Worm (Caenorhabditis elegans) whole organism, L3 larva: ENCODE measurements around the gene acs-11.
A peak's percentile ranks its signal among the peaks of the same experiment; 100 is the strongest.

Experiments
- R02D3.7 ChIP-seq: fragments of 150-350 bp; optimal IDR thresholded peaks from 2 replicates; lab custom pipeline; 2014; ENCODE audit warnings: missing biosample characterization, missing genetic modification characterization
- ama-1 ChIP-seq: fragments of 150-350 bp; optimal IDR thresholded peaks from 2 replicates; lab custom pipeline; 2018
- ceh-28 ChIP-seq: fragments of 150-350 bp; optimal IDR thresholded peaks from 2 replicates; lab custom pipeline; 2014; ENCODE audit warnings: missing biosample characterization, missing genetic modification reagents, missing genetic modification characterization
- ceh-82 ChIP-seq: fragments of 150-350 bp; optimal IDR thresholded peaks from 2 replicates; lab custom pipeline; 2014; ENCODE audit warnings: missing biosample characterization, missing genetic modification characterization
- ceh-9 ChIP-seq: sonication (generic microtip); optimal IDR thresholded peaks from 2 replicates; lab custom pipeline; 2018; ENCODE audit warnings: missing biosample characterization, missing genetic modification characterization
- egl-5 ChIP-seq: fragments of 150-350 bp; optimal IDR thresholded peaks from 2 replicates; lab custom pipeline; 2017; ENCODE audit warnings: missing biosample characterization, missing genetic modification reagents, missing genetic modification characterization, inconsistent platforms
- elt-2 ChIP-seq: sonication (generic microtip); optimal IDR thresholded peaks from 2 replicates; lab custom pipeline; 2016; ENCODE audit warnings: missing genetic modification reagents, mild to moderate bottlenecking, missing genetic modification characterization, missing compliant biosample characterization
- fkh-10 ChIP-seq: sonication (generic microtip); optimal IDR thresholded peaks from 2 replicates; lab custom pipeline; 2017; ENCODE audit warnings: missing biosample characterization, missing genetic modification reagents, missing genetic modification characterization
- hmg-11 ChIP-seq: sonication (generic microtip); optimal IDR thresholded peaks from 2 replicates; lab custom pipeline; 2016; ENCODE audit warnings: missing genetic modification characterization, missing compliant biosample characterization
- jun-1 ChIP-seq: fragments of 150-350 bp; optimal IDR thresholded peaks from 2 replicates; lab custom pipeline; 2014; ENCODE audit warnings: missing biosample characterization, missing genetic modification reagents, missing genetic modification characterization
- lin-15B ChIP-seq: fragments of 150-350 bp; optimal IDR thresholded peaks from 2 replicates; lab custom pipeline; 2014; ENCODE audit warnings: missing biosample characterization, missing genetic modification characterization
- lin-39 ChIP-seq: fragments of 150-350 bp; optimal IDR thresholded peaks from 2 replicates; lab custom pipeline; 2018; ENCODE audit warnings: missing biosample characterization, missing genetic modification reagents, missing genetic modification characterization
- lsy-12 ChIP-seq: sonication (generic microtip); optimal IDR thresholded peaks from 2 replicates; lab custom pipeline; 2016; ENCODE audit warnings: mild to moderate bottlenecking, missing genetic modification characterization, missing compliant biosample characterization
- nfya-1 ChIP-seq: sonication (generic microtip); optimal IDR thresholded peaks from 2 replicates; lab custom pipeline; 2017; ENCODE audit warnings: missing genetic modification characterization, mild to moderate bottlenecking, missing compliant biosample characterization, antibody characterized with exemption, moderate library complexity; ENCODE audit not compliant: insufficient read depth
- nhr-23 ChIP-seq: fragments of 150-350 bp; optimal IDR thresholded peaks from 2 replicates; lab custom pipeline; 2014; ENCODE audit warnings: missing biosample characterization, missing genetic modification reagents, missing genetic modification characterization
- nhr-25 ChIP-seq: sonication (generic microtip); optimal IDR thresholded peaks from 2 replicates; lab custom pipeline; 2017; ENCODE audit warnings: missing biosample characterization, missing genetic modification characterization
- nhr-43 ChIP-seq: sonication (generic microtip); optimal IDR thresholded peaks from 2 replicates; lab custom pipeline; 2016; ENCODE audit warnings: mild to moderate bottlenecking, missing genetic modification characterization, missing compliant biosample characterization; ENCODE audit not compliant: poor library complexity, severe bottlenecking
- nhr-67 ChIP-seq: fragments of 150-350 bp; optimal IDR thresholded peaks from 2 replicates; lab custom pipeline; 2014; ENCODE audit warnings: missing biosample characterization, missing genetic modification characterization
- nhr-76 ChIP-seq: fragments of 150-350 bp; sonication (generic microtip); optimal IDR thresholded peaks from 5 replicates; lab custom pipeline; 2014; ENCODE audit warnings: missing biosample characterization, missing genetic modification characterization
- pha-4 ChIP-seq: fragments of 150-350 bp; optimal IDR thresholded peaks from 2 replicates; lab custom pipeline; 2014; ENCODE audit warnings: missing biosample characterization, missing genetic modification reagents, missing genetic modification characterization
- pqm-1 ChIP-seq: fragments of 150-350 bp; optimal IDR thresholded peaks from 2 replicates; lab custom pipeline; 2017; ENCODE audit warnings: missing biosample characterization, missing genetic modification characterization, inconsistent platforms
- sea-2 ChIP-seq: fragments of 150-350 bp; sonication (generic microtip); optimal IDR thresholded peaks from 4 replicates; lab custom pipeline; 2014; ENCODE audit warnings: missing biosample characterization, missing genetic modification reagents, missing genetic modification characterization
- skn-1 ChIP-seq: fragments of 150-350 bp; optimal IDR thresholded peaks from 2 replicates; lab custom pipeline; 2014; ENCODE audit warnings: missing biosample characterization, missing genetic modification characterization
- snpc-4 ChIP-seq: fragments of 150-350 bp; optimal IDR thresholded peaks from 2 replicates; lab custom pipeline; 2014; ENCODE audit warnings: missing biosample characterization, missing genetic modification characterization
- tbx-2 ChIP-seq: sonication (generic microtip); optimal IDR thresholded peaks from 2 replicates; lab custom pipeline; 2016; ENCODE audit warnings: mild to moderate bottlenecking, missing genetic modification characterization, missing compliant biosample characterization
- unc-39 ChIP-seq: sonication (generic microtip); optimal IDR thresholded peaks from 4 replicates; lab custom pipeline; 2017; ENCODE audit warnings: missing biosample characterization, missing genetic modification characterization
- zag-1 ChIP-seq: fragments of 150-350 bp; optimal IDR thresholded peaks from 2 replicates; lab custom pipeline; 2014; ENCODE audit warnings: missing biosample characterization, missing genetic modification characterization
- ztf-11 ChIP-seq: fragments of 150-350 bp; optimal IDR thresholded peaks from 2 replicates; lab custom pipeline; 2014; ENCODE audit warnings: missing biosample characterization, missing genetic modification characterization

acs-11 gene

DNA sequence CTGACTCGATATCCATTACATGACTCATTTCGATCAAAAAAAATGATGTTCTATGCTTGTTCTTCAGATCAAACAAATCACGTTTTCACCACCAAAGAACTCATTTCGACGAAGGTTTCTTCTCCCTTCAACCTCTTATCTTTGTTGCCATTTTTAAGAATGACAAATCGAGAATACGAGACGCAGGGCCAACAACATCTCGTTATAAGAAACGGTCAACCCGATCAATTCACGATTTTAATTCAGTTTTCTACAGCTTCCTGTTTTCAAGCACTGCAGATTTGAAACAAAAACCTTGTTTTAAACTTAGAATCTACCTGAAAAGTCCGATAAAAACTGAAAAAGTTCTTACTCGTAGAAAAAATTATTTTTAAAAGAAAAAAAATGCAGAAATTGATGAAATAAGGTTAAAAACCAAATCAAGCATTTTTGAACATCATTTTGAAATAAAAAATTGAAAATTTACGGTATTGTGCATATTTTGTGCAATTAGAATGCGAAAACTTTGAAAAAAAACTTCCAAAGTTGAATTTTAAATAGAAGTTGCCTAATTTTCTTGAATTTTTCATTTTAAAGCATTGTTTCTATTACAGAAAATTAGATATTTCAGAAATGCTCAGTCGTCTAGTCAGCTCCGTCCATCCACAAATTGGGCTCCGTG, at the start of gene acs-11:
Gene acs-11 (plus strand): TSS at position 611 of the 661 bp plus-strand sequence.
- TF ChIP-seq nhr-23 (tag; lab: Kevin White, UChicago) (peak; percentile 29), jun-1 (peak; percentile 12), lsy-12 (tag; lab: Kevin White, UChicago) (peak; percentile 33), nhr-43 (tag; lab: Kevin White, UChicago) (no peak), ceh-82 (tag; lab: Kevin White, UChicago) (no peak), pqm-1 (peak; percentile 39), nhr-76 (tag; lab: Kevin White, UChicago) (no peak), elt-2 (tag; lab: Kevin White, UChicago) (peak; percentile 62)

ce11 chrII:4693129-4693528, 48.8 kb upstream of the acs-11 start, which contains the start of gene F10G7.5:
Gene F10G7.5, plus strand, starts transcription at chrII:4693414.
- no peak for TF ChIP-seq jun-1
- no peak for TF ChIP-seq ztf-11
- TF ChIP-seq zag-1 = no peak
- TF ChIP-seq elt-2 (tag; lab: Kevin White, UChicago) = peak; percentile 58
- TF ChIP-seq nfya-1 = peak; percentile 31

- TF ChIP-seq ceh-9 (tag; lab: Kevin White, UChicago) = no peak
- TF ChIP-seq nhr-43 (tag; lab: Kevin White, UChicago) = peak; percentile 12
Observed at ce11 chrII:4696055-4696454, 45.9 kb upstream of the acs-11 start.

DNA sequence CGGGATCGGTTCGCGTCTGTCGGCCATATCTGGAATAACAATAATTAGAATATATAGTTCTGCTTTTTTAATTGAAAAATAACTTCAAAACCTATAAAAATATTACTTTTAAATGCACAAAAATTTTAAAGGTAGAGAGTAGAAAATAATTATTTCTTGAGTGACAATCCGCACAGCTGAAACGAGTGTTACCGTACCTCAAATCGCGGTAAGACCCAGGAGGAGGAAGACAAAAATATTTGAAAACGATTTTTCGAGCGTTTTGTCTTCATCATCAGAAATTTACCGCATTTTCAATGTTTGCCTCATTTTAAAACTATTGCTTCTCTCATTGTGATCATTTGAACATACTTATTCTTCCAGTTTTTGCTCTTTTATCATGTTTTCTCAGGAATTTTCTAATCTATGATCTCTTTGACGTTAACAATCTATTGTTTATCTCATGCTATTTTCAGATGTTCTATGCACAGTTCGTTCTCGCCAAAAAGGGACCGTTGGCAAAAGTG, 43.6 kb upstream of the acs-11 start, which contains the start of the genes rpn-5 and scc-1:
Gene rpn-5 (minus strand): TSS at position 162 of the 506 bp plus-strand sequence.
Gene scc-1 (plus strand): TSS at position 456 of the 506 bp plus-strand sequence.
- TF ChIP-seq pqm-1 = peak; percentile 22
- TF ChIP-seq egl-5 (tag; lab: Kevin White, UChicago) = peak; percentile 24
- peak; percentile 96 for TF ChIP-seq nfya-1
- peak; percentile 99 for TF ChIP-seq skn-1 (tag; lab: Kevin White, UChicago)
- TF ChIP-seq ama-1 = no peak
- TF ChIP-seq unc-39 (tag; lab: Kevin White, UChicago) = no peak
- TF ChIP-seq snpc-4 (tag; lab: Kevin White, UChicago) = peak; percentile 49
- peak; percentile 11 for TF ChIP-seq ceh-28 (tag; lab: Kevin White, UChicago)
- TF ChIP-seq tbx-2 (tag; lab: Kevin White, UChicago) = no peak
- TF ChIP-seq jun-1 = no peak
- TF ChIP-seq lin-39 (tag; lab: Kevin White, UChicago) = peak; percentile 68
- TF ChIP-seq sea-2 (GFP tag; lab: Kevin White, UChicago) = no peak
- TF ChIP-seq nhr-67 (tag; lab: Kevin White, UChicago) = no peak
- TF ChIP-seq nhr-76 (tag; lab: Kevin White, UChicago) = no peak
- TF ChIP-seq nhr-23 (tag; lab: Kevin White, UChicago) = peak; percentile 87
- TF ChIP-seq fkh-10 (GFP tag; lab: Kevin White, UChicago) = peak; percentile 2
- TF ChIP-seq nhr-43 (tag; lab: Kevin White, UChicago) = peak; percentile 72
- peak; percentile 69 for TF ChIP-seq lsy-12 (tag; lab: Kevin White, UChicago)
- TF ChIP-seq lin-15B (tag; lab: Kevin White, UChicago) = peak; percentile 87
- peak; percentile 87 for TF ChIP-seq pha-4
- TF ChIP-seq nhr-25 = peak; percentile 78
- peak; percentile 43 for TF ChIP-seq R02D3.7 (tag; lab: Kevin White, UChicago)
- peak; percentile 41 for TF ChIP-seq elt-2 (tag; lab: Kevin White, UChicago)
- TF ChIP-seq, all 47 proteins: peak for 16

ce11 chrII:4701482-4702119, 40.3 kb upstream of the acs-11 start, which contains the start of gene unc-85:
Gene unc-85, plus strand, starts transcription at chrII:4702069.
- peak; percentile 94 for TF ChIP-seq lsy-12 (tag; lab: Kevin White, UChicago)
- TF ChIP-seq lin-15B (tag; lab: Kevin White, UChicago) = peak; percentile 80
- TF ChIP-seq nfya-1 = peak; percentile 78
- TF ChIP-seq nhr-25 = peak; percentile 45
- TF ChIP-seq nhr-23 (tag; lab: Kevin White, UChicago) = peak; percentile 21
- TF ChIP-seq ceh-28 (tag; lab: Kevin White, UChicago) = peak; percentile 63
- peak; percentile 46 for TF ChIP-seq nhr-43 (tag; lab: Kevin White, UChicago)
- peak; percentile 32 for TF ChIP-seq tbx-2 (tag; lab: Kevin White, UChicago)
- peak; percentile 51 for TF ChIP-seq pha-4
- peak; percentile 67 for TF ChIP-seq elt-2 (tag; lab: Kevin White, UChicago)
- peak; percentile 48 for TF ChIP-seq hmg-11
- TF ChIP-seq R02D3.7 (tag; lab: Kevin White, UChicago) = peak; percentile 62
- peak; percentile 33 for TF ChIP-seq snpc-4 (tag; lab: Kevin White, UChicago)
- peak; percentile 24 for TF ChIP-seq lin-39 (tag; lab: Kevin White, UChicago)
